Worm (Caenorhabditis elegans): ENCODE data around the gene F56D6.12.

- TF ChIP-seq blmp-1 (tag; optimal IDR thresholded peaks at IDR 0.05; ENCODE audit: insufficient read depth) (no peak), fos-1 (tag; optimal IDR thresholded peaks at IDR 0.05) (peak; percentile 65), nhr-25 (tag; optimal IDR thresholded peaks at IDR 0.05) (peak; percentile 19)
These were observed 33.5 kb upstream of the F56D6.12 start for ce11 chrIV:3874417-3874816.
